Worm (Caenorhabditis elegans) whole organism, L1 larva: ENCODE data around the gene F12A10.6.

Experiments
- C16A3.4 ChIP-seq: fragments of 150-350 bp; optimal IDR thresholded peaks from 2 replicates; lab custom pipeline; 2014; ENCODE audit warnings: missing biosample characterization, missing genetic modification characterization
- C34B4.2 ChIP-seq: sonication (generic microtip); optimal IDR thresholded peaks from 2 replicates; lab custom pipeline; 2017; ENCODE audit warnings: mild to moderate bottlenecking, missing genetic modification characterization, missing compliant biosample characterization
- Y116A8C.19 ChIP-seq: sonication (generic microtip); optimal IDR thresholded peaks from 2 replicates; lab custom pipeline; 2016; ENCODE audit warnings: missing compliant biosample characterization, missing genetic modification characterization, borderline replicate concordance
- alr-1 ChIP-seq: fragments of 200-800 bp; sonication (Bioruptor generic); optimal IDR thresholded peaks from 2 replicates; lab custom pipeline; 2018; ENCODE audit warnings: borderline replicate concordance, mild to moderate bottlenecking, missing genetic modification characterization, missing compliant biosample characterization
- aly-2 ChIP-seq: fragments of 150-350 bp; optimal IDR thresholded peaks from 2 replicates; lab custom pipeline; 2014; ENCODE audit warnings: missing biosample characterization, missing genetic modification characterization
- ama-1 ChIP-seq: fragments of 150-350 bp; optimal IDR thresholded peaks from 2 replicates; lab custom pipeline; 2014
- blmp-1 ChIP-seq: fragments of 150-350 bp; optimal IDR thresholded peaks from 2 replicates; lab custom pipeline; 2014; ENCODE audit warnings: missing biosample characterization, missing genetic modification characterization
- ceh-8 ChIP-seq: fragments of 200-800 bp; sonication (Bioruptor generic); optimal IDR thresholded peaks from 2 replicates; lab custom pipeline; 2018; ENCODE audit warnings: mild to moderate bottlenecking, missing genetic modification characterization, moderate library complexity, missing compliant biosample characterization
- ceh-82 ChIP-seq, 3 experiments: fragments of 150-350 bp in 1 of 3; sonication (generic microtip) in 2 of 3; optimal IDR thresholded peaks; 2 replicates each; lab custom pipeline; 2014 to 2017; ENCODE audit warnings: missing biosample characterization in 3 of 3, missing genetic modification characterization in 3 of 3
- ces-1 ChIP-seq: fragments of 150-350 bp; optimal IDR thresholded peaks from 2 replicates; lab custom pipeline; 2014; ENCODE audit warnings: missing biosample characterization, missing genetic modification reagents, missing genetic modification characterization
- dpl-1 ChIP-seq, 3 experiments: fragments of 150-350 bp in 2 of 3; sonication (generic microtip) in 1 of 3; optimal IDR thresholded peaks; 2 replicates each; lab custom pipeline; 2014 to 2017; ENCODE audit warnings: missing biosample characterization in 3 of 3, missing genetic modification characterization in 3 of 3, missing genetic modification reagents in 3 of 3
- dsc-1 ChIP-seq: sonication (generic microtip); optimal IDR thresholded peaks from 2 replicates; lab custom pipeline; 2016; ENCODE audit warnings: mild to moderate bottlenecking, missing genetic modification characterization, missing compliant biosample characterization
- efl-1 ChIP-seq, 4 experiments: fragments of 150-350 bp; optimal IDR thresholded peaks in 3 of 4; peaks in 1 of 4; 1 replicate in 1 of 4; 2 replicates in 3 of 4; lab custom pipeline; 2014; ENCODE audit warnings: missing biosample characterization in 2 of 4, missing genetic modification characterization in 2 of 4, missing genetic modification reagents in 2 of 4
- elt-2 ChIP-seq: sonication (generic microtip); optimal IDR thresholded peaks from 2 replicates; lab custom pipeline; 2016; ENCODE audit warnings: missing genetic modification characterization, mild to moderate bottlenecking, inconsistent platforms, missing compliant biosample characterization, missing genetic modification reagents
- ets-5 ChIP-seq: fragments of 200-800 bp; sonication (Bioruptor generic); IDR thresholded peaks from 2 replicates; pipeline ENCODE4 v1.3.6; 2022; ENCODE audit warnings: missing genetic modification characterization, missing compliant biosample characterization
- grh-1 ChIP-seq: fragments of 200-800 bp; sonication (Bioruptor generic); IDR thresholded peaks from 2 replicates; pipeline ENCODE4 v1.3.6; 2022; ENCODE audit warnings: missing genetic modification reagents, missing genetic modification characterization, missing compliant biosample characterization
- hlh-4 ChIP-seq: sonication (generic microtip); optimal IDR thresholded peaks from 2 replicates; lab custom pipeline; 2016; ENCODE audit warnings: mild to moderate bottlenecking, missing genetic modification characterization, missing compliant biosample characterization
- isw-1 ChIP-seq: fragments of 200-800 bp; sonication (Bioruptor generic); IDR thresholded peaks from 2 replicates; pipeline ENCODE4 v1.3.6; 2022; ENCODE audit warnings: missing genetic modification characterization, missing compliant biosample characterization
- lin-13 ChIP-seq: fragments of 150-350 bp; optimal IDR thresholded peaks from 2 replicates; lab custom pipeline; 2014; ENCODE audit warnings: missing biosample characterization, missing genetic modification reagents, missing genetic modification characterization
- lin-14 ChIP-seq: fragments of 200-800 bp; sonication (Bioruptor generic); optimal IDR thresholded peaks from 2 replicates; lab custom pipeline; 2018; ENCODE audit warnings: mild to moderate bottlenecking, missing genetic modification characterization, moderate library complexity, missing compliant biosample characterization
- lin-15B ChIP-seq: fragments of 150-350 bp; sonication (generic microtip); optimal IDR thresholded peaks from 3 replicates; lab custom pipeline; 2014; ENCODE audit warnings: missing biosample characterization, missing genetic modification characterization
- lin-35 ChIP-seq, 2 experiments: fragments of 150-350 bp; optimal IDR thresholded peaks; 2 replicates each; lab custom pipeline; 2014; ENCODE audit warnings: missing biosample characterization in 2 of 2, missing genetic modification characterization in 2 of 2, missing genetic modification reagents in 2 of 2
- lin-39 ChIP-seq: fragments of 150-350 bp; optimal IDR thresholded peaks from 2 replicates; lab custom pipeline; 2014; ENCODE audit warnings: missing biosample characterization, missing genetic modification reagents, missing genetic modification characterization
- mab-9 ChIP-seq: fragments of 200-800 bp; sonication (Bioruptor generic); IDR thresholded peaks from 2 replicates; pipeline ENCODE4 v1.3.6; 2022; ENCODE audit warnings: missing genetic modification reagents, missing genetic modification characterization, missing compliant biosample characterization
- mdl-1 ChIP-seq, 2 experiments: fragments of 150-350 bp; optimal IDR thresholded peaks; 2 replicates each; lab custom pipeline; 2014 to 2017; ENCODE audit warnings: missing biosample characterization in 2 of 2, missing genetic modification characterization in 2 of 2, inconsistent platforms in 1 of 2
- mef-2 ChIP-seq: fragments of 150-350 bp; optimal IDR thresholded peaks from 2 replicates; lab custom pipeline; 2014; ENCODE audit warnings: missing biosample characterization, missing genetic modification characterization
- nhr-11 ChIP-seq: fragments of 150-350 bp; optimal IDR thresholded peaks from 2 replicates; lab custom pipeline; 2014; ENCODE audit warnings: missing biosample characterization, missing genetic modification characterization
- nhr-19 ChIP-seq: fragments of 200-800 bp; sonication (Bioruptor generic); conservative IDR thresholded peaks from 2 replicates; pipeline ENCODE4 v1.3.6; 2022; ENCODE audit warnings: missing genetic modification characterization, missing compliant biosample characterization
- nhr-20 ChIP-seq: sonication (generic microtip); optimal IDR thresholded peaks from 2 replicates; lab custom pipeline; 2016; ENCODE audit warnings: mild to moderate bottlenecking, missing genetic modification characterization, missing compliant biosample characterization
- nhr-28 ChIP-seq: fragments of 150-350 bp; optimal IDR thresholded peaks from 2 replicates; lab custom pipeline; 2014; ENCODE audit warnings: missing biosample characterization, missing genetic modification characterization
- nhr-47 ChIP-seq: sonication (generic microtip); optimal IDR thresholded peaks from 2 replicates; lab custom pipeline; 2016; ENCODE audit warnings: mild to moderate bottlenecking, missing genetic modification characterization, moderate library complexity, missing compliant biosample characterization
- nhr-71 ChIP-seq: sonication (generic microtip); optimal IDR thresholded peaks from 2 replicates; lab custom pipeline; 2016; ENCODE audit warnings: mild to moderate bottlenecking, missing genetic modification characterization, moderate library complexity, missing compliant biosample characterization
- nhr-76 ChIP-seq: sonication (generic microtip); optimal IDR thresholded peaks from 2 replicates; lab custom pipeline; 2017; ENCODE audit warnings: missing biosample characterization, missing genetic modification characterization
- nhr-85 ChIP-seq: sonication (generic microtip); peaks from one replicate; lab custom pipeline; 2016; ENCODE audit warnings: missing genetic modification characterization, inconsistent platforms, missing compliant biosample characterization
- pag-3 ChIP-seq: sonication (generic microtip); optimal IDR thresholded peaks from 2 replicates; lab custom pipeline; 2017; ENCODE audit warnings: missing genetic modification characterization, mild to moderate bottlenecking, missing compliant biosample characterization, antibody characterized with exemption, borderline replicate concordance; ENCODE audit not compliant: insufficient read depth
- pax-3 ChIP-seq: fragments of 200-800 bp; sonication (Bioruptor generic); optimal IDR thresholded peaks from 2 replicates; lab custom pipeline; 2018; ENCODE audit warnings: mild to moderate bottlenecking, missing genetic modification characterization, moderate library complexity, missing compliant biosample characterization
- pqm-1 ChIP-seq: sonication (generic microtip); optimal IDR thresholded peaks from 3 replicates; lab custom pipeline; 2017; ENCODE audit warnings: missing biosample characterization, missing genetic modification characterization
- rnt-1 ChIP-seq: sonication (generic microtip); optimal IDR thresholded peaks from 2 replicates; lab custom pipeline; 2016; ENCODE audit warnings: mild to moderate bottlenecking, missing genetic modification characterization, moderate library complexity, missing compliant biosample characterization
- snpc-4 ChIP-seq: fragments of 150-350 bp; optimal IDR thresholded peaks from 2 replicates; lab custom pipeline; 2014; ENCODE audit warnings: missing biosample characterization, missing genetic modification characterization
- snu-23 ChIP-seq: sonication (generic microtip); optimal IDR thresholded peaks from 2 replicates; lab custom pipeline; 2016; ENCODE audit warnings: missing genetic modification characterization, missing compliant biosample characterization
- sox-4 ChIP-seq: sonication (generic microtip); optimal IDR thresholded peaks from 2 replicates; lab custom pipeline; 2016; ENCODE audit warnings: missing genetic modification characterization, missing compliant biosample characterization
- sup-37 ChIP-seq: fragments of 200-800 bp; sonication (Bioruptor generic); optimal IDR thresholded peaks from 2 replicates; lab custom pipeline; 2018; ENCODE audit warnings: mild to moderate bottlenecking, missing genetic modification characterization, missing compliant biosample characterization
- unc-130 ChIP-seq: fragments of 150-350 bp; optimal IDR thresholded peaks from 2 replicates; lab custom pipeline; 2017; ENCODE audit warnings: missing biosample characterization, missing genetic modification characterization, inconsistent platforms
- unc-86 ChIP-seq: sonication (generic microtip); optimal IDR thresholded peaks from 2 replicates; lab custom pipeline; 2016; ENCODE audit warnings: missing genetic modification characterization, missing compliant biosample characterization
- vab-15 ChIP-seq: sonication (generic microtip); optimal IDR thresholded peaks from 2 replicates; lab custom pipeline; 2017; ENCODE audit warnings: missing genotype, mild to moderate bottlenecking, missing genetic modification characterization, missing compliant biosample characterization
- zip-4 ChIP-seq: fragments of 200-800 bp; sonication (Bioruptor generic); optimal IDR thresholded peaks from 2 replicates; lab custom pipeline; 2018; ENCODE audit warnings: mild to moderate bottlenecking, missing genetic modification characterization, moderate library complexity, missing compliant biosample characterization

Gene F12A10.6

DNA sequence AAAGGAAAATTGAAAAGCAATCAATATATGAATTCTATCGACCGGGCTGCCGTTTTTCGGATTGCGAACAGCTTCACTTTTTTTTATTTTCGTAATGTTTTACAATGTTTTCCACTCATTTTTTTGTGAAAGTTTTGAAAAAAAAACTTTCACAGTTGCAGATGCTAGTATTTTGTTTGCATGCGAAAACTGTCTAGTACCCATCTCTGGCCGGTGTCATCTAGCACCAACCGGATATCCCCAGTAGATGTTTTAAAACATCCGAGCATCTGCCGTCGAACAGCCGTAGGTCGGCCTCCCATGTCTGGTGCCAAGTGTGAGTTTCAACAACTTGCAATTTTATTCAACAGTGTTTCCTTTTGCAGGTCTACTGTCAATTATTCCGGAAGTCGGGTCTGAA lies 27.1 kb upstream of the F12A10.6 start, which contains the start of gene ZK177.12:
Gene ZK177.12, plus strand, starts transcription at position 301 of the 400 bp plus-strand sequence.
- TF ChIP-seq lin-13 (GFP tag; lab: Kevin White, UChicago) (no peak), C16A3.4 (no peak), snu-23 (GFP tag; lab: Kevin White, UChicago) (no peak), C34B4.2 (tag; lab: Kevin White, UChicago) (no peak)

ce11 chrII:5518910-5519309 lies 24.6 kb upstream of the F12A10.6 start, which contains the start of gene ZK177.2:
Gene ZK177.2, plus strand, starts transcription at chrII:5519210.
- no peak for TF ChIP-seq pag-3 (tag; lab: Kevin White, UChicago)
- TF ChIP-seq mef-2 (tag; lab: Kevin White, UChicago): no peak
- no peak for TF ChIP-seq nhr-85 (tag; lab: Kevin White, UChicago)
- no peak for TF ChIP-seq nhr-47
- TF ChIP-seq lin-15B: no peak
- TF ChIP-seq lin-35 (GFP tag; optimal IDR thresholded peaks at IDR 0.05; lab: Kevin White, UChicago): no peak
- no peak for TF ChIP-seq unc-130 (tag; lab: Kevin White, UChicago)
- TF ChIP-seq C34B4.2 (tag; lab: Kevin White, UChicago): no peak
- TF ChIP-seq snu-23 (GFP tag; lab: Kevin White, UChicago): no peak
- no peak for TF ChIP-seq sox-4 (tag; lab: Kevin White, UChicago)
- no peak for TF ChIP-seq ces-1 (GFP tag; lab: Kevin White, UChicago)
- no peak for TF ChIP-seq isw-1 (GFP tag; lab: Robert Waterston, UW)
- no peak for TF ChIP-seq mab-9 (GFP tag; lab: Robert Waterston, UW)
- no peak for TF ChIP-seq dpl-1 (GFP tag; optimal IDR thresholded peaks at IDR 0.05; lab: Kevin White, UChicago)
- no peak for TF ChIP-seq ceh-8 (GFP tag; lab: Kevin White, UChicago)
- no peak for TF ChIP-seq nhr-19 (GFP tag; lab: Robert Waterston, UW)
- TF ChIP-seq vab-15 (tag; lab: Kevin White, UChicago): no peak

ce11 chrII:5518055-5518454 lies 23.8 kb upstream of the F12A10.6 start:
- TF ChIP-seq elt-2: no peak
- no peak for TF ChIP-seq nhr-20 (tag; lab: Kevin White, UChicago)
- TF ChIP-seq C16A3.4: no peak
- no peak for TF ChIP-seq ets-5 (GFP tag; lab: Robert Waterston, UW)
- no peak for TF ChIP-seq unc-86 (tag; lab: Kevin White, UChicago)
- no peak for TF ChIP-seq hlh-4 (tag; lab: Kevin White, UChicago)
- TF ChIP-seq Y116A8C.19 (tag; lab: Kevin White, UChicago): no peak
- TF ChIP-seq alr-1 (tag; lab: Kevin White, UChicago): no peak
- TF ChIP-seq nhr-28 (tag; lab: Kevin White, UChicago): no peak
- TF ChIP-seq zip-4 (GFP tag; lab: Kevin White, UChicago): no peak
- TF ChIP-seq lin-39: no peak
- TF ChIP-seq isw-1 (GFP tag; lab: Robert Waterston, UW): no peak
- no peak for TF ChIP-seq dsc-1 (tag; lab: Kevin White, UChicago)
- no peak for TF ChIP-seq blmp-1 (tag; lab: Kevin White, UChicago)
- TF ChIP-seq pqm-1 (tag; lab: Kevin White, UChicago): no peak
- no peak for TF ChIP-seq ama-1 (lab: Kevin White, UChicago)

- no peak for TF ChIP-seq sup-37 (GFP tag; lab: Kevin White, UChicago)
- TF ChIP-seq hlh-4 (tag; lab: Kevin White, UChicago): no peak
- no peak for TF ChIP-seq ceh-82 (tag; optimal IDR thresholded peaks at IDR 0.05; lab: Kevin White, UChicago)
- no peak for TF ChIP-seq mdl-1 (tag; optimal IDR thresholded peaks at IDR 0.05; lab: Kevin White, UChicago)
- TF ChIP-seq nhr-11: no peak
- TF ChIP-seq nhr-76 (tag; lab: Kevin White, UChicago): no peak
- TF ChIP-seq sox-4 (tag; lab: Kevin White, UChicago): no peak
- no peak for TF ChIP-seq pqm-1 (tag; lab: Kevin White, UChicago)
- TF ChIP-seq snpc-4: no peak
- no peak for TF ChIP-seq nhr-28 (tag; lab: Kevin White, UChicago)
- TF ChIP-seq pax-3 (tag; lab: Kevin White, UChicago): no peak
- TF ChIP-seq lin-14 (GFP tag; lab: Kevin White, UChicago): no peak
- TF ChIP-seq nhr-71: no peak
- TF ChIP-seq rnt-1: no peak
- no peak for TF ChIP-seq aly-2 (tag; lab: Kevin White, UChicago)
- no peak for TF ChIP-seq efl-1 (optimal IDR thresholded peaks at IDR 0.05; lab: Kevin White, UChicago)
- TF ChIP-seq efl-1 (GFP tag; optimal IDR thresholded peaks at IDR 0.05 in 1 of 2; lab: Kevin White, UChicago): no peak
- TF ChIP-seq grh-1 (GFP tag; lab: Robert Waterston, UW): no peak
These were observed 23.3 kb upstream of the F12A10.6 start, which contains the start of gene ZK177.9 for ce11 chrII:5517643-5518042. Gene ZK177.9, minus strand, starts transcription at chrII:5517743.
